Worm (Caenorhabditis elegans) whole organism, L1 larva: ENCODE results near the gene Y43F8B.17.

Source experiments
- C04F5.9 ChIP-seq: sonication (generic microtip); optimal IDR thresholded peaks from 2 replicates; lab custom pipeline; 2016; ENCODE audit warnings: missing genetic modification characterization, missing compliant biosample characterization
- C16A3.4 ChIP-seq: fragments of 150-350 bp; optimal IDR thresholded peaks from 2 replicates; lab custom pipeline; 2014; ENCODE audit warnings: missing biosample characterization, missing genetic modification characterization
- alr-1 ChIP-seq: fragments of 200-800 bp; sonication (Bioruptor generic); optimal IDR thresholded peaks from 2 replicates; lab custom pipeline; 2018; ENCODE audit warnings: borderline replicate concordance, mild to moderate bottlenecking, missing genetic modification characterization, missing compliant biosample characterization
- ceh-90 ChIP-seq: sonication (generic microtip); optimal IDR thresholded peaks from 2 replicates; lab custom pipeline; 2016; ENCODE audit warnings: missing genetic modification characterization, missing compliant biosample characterization
- dpl-1 ChIP-seq, 3 experiments: fragments of 150-350 bp in 2 of 3; sonication (generic microtip) in 1 of 3; optimal IDR thresholded peaks; 2 replicates each; lab custom pipeline; 2014 to 2017; ENCODE audit warnings: missing biosample characterization in 3 of 3, missing genetic modification characterization in 3 of 3, missing genetic modification reagents in 3 of 3
- dsc-1 ChIP-seq: sonication (generic microtip); optimal IDR thresholded peaks from 2 replicates; lab custom pipeline; 2016; ENCODE audit warnings: mild to moderate bottlenecking, missing genetic modification characterization, missing compliant biosample characterization
- efl-1 ChIP-seq, 4 experiments: fragments of 150-350 bp; optimal IDR thresholded peaks in 3 of 4; peaks in 1 of 4; 1 replicate in 1 of 4; 2 replicates in 3 of 4; lab custom pipeline; 2014; ENCODE audit warnings: missing biosample characterization in 2 of 4, missing genetic modification characterization in 2 of 4, missing genetic modification reagents in 2 of 4
- efl-3 ChIP-seq: fragments of 200-800 bp; sonication (Bioruptor generic); optimal IDR thresholded peaks from 2 replicates; lab custom pipeline; 2018; ENCODE audit warnings: mild to moderate bottlenecking, missing genetic modification characterization, missing compliant biosample characterization
- elt-2 ChIP-seq: sonication (generic microtip); optimal IDR thresholded peaks from 2 replicates; lab custom pipeline; 2016; ENCODE audit warnings: missing genetic modification characterization, mild to moderate bottlenecking, inconsistent platforms, missing compliant biosample characterization, missing genetic modification reagents
- elt-3 ChIP-seq, 6 experiments: fragments of 150-350 bp in 1 of 6; sonication (generic microtip); optimal IDR thresholded peaks; 2 replicates each; lab custom pipeline; 2017 to 2018; ENCODE audit warnings: missing biosample characterization in 6 of 6, missing genetic modification characterization in 6 of 6, inconsistent platforms in 1 of 6
- ets-5 ChIP-seq: fragments of 200-800 bp; sonication (Bioruptor generic); IDR thresholded peaks from 2 replicates; pipeline ENCODE4 v1.3.6; 2022; ENCODE audit warnings: missing genetic modification characterization, missing compliant biosample characterization
- fos-1 ChIP-seq: fragments of 150-350 bp; optimal IDR thresholded peaks from 2 replicates; lab custom pipeline; 2014; ENCODE audit warnings: missing biosample characterization, missing genetic modification characterization
- hlh-4 ChIP-seq: sonication (generic microtip); optimal IDR thresholded peaks from 2 replicates; lab custom pipeline; 2016; ENCODE audit warnings: mild to moderate bottlenecking, missing genetic modification characterization, missing compliant biosample characterization
- hpl-2 ChIP-seq: fragments of 150-350 bp; optimal IDR thresholded peaks from 2 replicates; lab custom pipeline; 2014; ENCODE audit warnings: missing biosample characterization, missing genetic modification reagents, missing genetic modification characterization
- jun-1 ChIP-seq: fragments of 150-350 bp; optimal IDR thresholded peaks from 2 replicates; lab custom pipeline; 2014; ENCODE audit warnings: missing biosample characterization, missing genetic modification reagents, missing genetic modification characterization
- lin-13 ChIP-seq: fragments of 150-350 bp; optimal IDR thresholded peaks from 2 replicates; lab custom pipeline; 2014; ENCODE audit warnings: missing biosample characterization, missing genetic modification reagents, missing genetic modification characterization
- lin-35 ChIP-seq, 2 experiments: fragments of 150-350 bp; optimal IDR thresholded peaks; 2 replicates each; lab custom pipeline; 2014; ENCODE audit warnings: missing biosample characterization in 2 of 2, missing genetic modification characterization in 2 of 2, missing genetic modification reagents in 2 of 2
- mdl-1 ChIP-seq, 2 experiments: fragments of 150-350 bp; optimal IDR thresholded peaks; 2 replicates each; lab custom pipeline; 2014 to 2017; ENCODE audit warnings: missing biosample characterization in 2 of 2, missing genetic modification characterization in 2 of 2, inconsistent platforms in 1 of 2
- mep-1 ChIP-seq: fragments of 150-350 bp; optimal IDR thresholded peaks from 2 replicates; lab custom pipeline; 2014; ENCODE audit warnings: missing biosample characterization, missing genetic modification characterization
- nhr-19 ChIP-seq: fragments of 200-800 bp; sonication (Bioruptor generic); conservative IDR thresholded peaks from 2 replicates; pipeline ENCODE4 v1.3.6; 2022; ENCODE audit warnings: missing genetic modification characterization, missing compliant biosample characterization
- nhr-71 ChIP-seq: sonication (generic microtip); optimal IDR thresholded peaks from 2 replicates; lab custom pipeline; 2016; ENCODE audit warnings: mild to moderate bottlenecking, missing genetic modification characterization, moderate library complexity, missing compliant biosample characterization
- nhr-76 ChIP-seq: sonication (generic microtip); optimal IDR thresholded peaks from 2 replicates; lab custom pipeline; 2017; ENCODE audit warnings: missing biosample characterization, missing genetic modification characterization
- nhr-84 ChIP-seq: sonication (generic microtip); optimal IDR thresholded peaks from 2 replicates; lab custom pipeline; 2017; ENCODE audit warnings: missing biosample characterization, missing genetic modification characterization
- nhr-85 ChIP-seq: sonication (generic microtip); peaks from one replicate; lab custom pipeline; 2016; ENCODE audit warnings: missing genetic modification characterization, inconsistent platforms, missing compliant biosample characterization
- pag-3 ChIP-seq: sonication (generic microtip); optimal IDR thresholded peaks from 2 replicates; lab custom pipeline; 2017; ENCODE audit warnings: missing genetic modification characterization, mild to moderate bottlenecking, missing compliant biosample characterization, antibody characterized with exemption, borderline replicate concordance; ENCODE audit not compliant: insufficient read depth
- pax-3 ChIP-seq: fragments of 200-800 bp; sonication (Bioruptor generic); optimal IDR thresholded peaks from 2 replicates; lab custom pipeline; 2018; ENCODE audit warnings: mild to moderate bottlenecking, missing genetic modification characterization, moderate library complexity, missing compliant biosample characterization
- unc-30 ChIP-seq: sonication (generic microtip); optimal IDR thresholded peaks from 2 replicates; lab custom pipeline; 2017; ENCODE audit warnings: missing biosample characterization, missing genetic modification characterization
- ztf-4 ChIP-seq: fragments of 150-350 bp; optimal IDR thresholded peaks from 2 replicates; lab custom pipeline; 2014; ENCODE audit warnings: missing biosample characterization, missing genetic modification characterization

Y43F8B.17 gene

DNA sequence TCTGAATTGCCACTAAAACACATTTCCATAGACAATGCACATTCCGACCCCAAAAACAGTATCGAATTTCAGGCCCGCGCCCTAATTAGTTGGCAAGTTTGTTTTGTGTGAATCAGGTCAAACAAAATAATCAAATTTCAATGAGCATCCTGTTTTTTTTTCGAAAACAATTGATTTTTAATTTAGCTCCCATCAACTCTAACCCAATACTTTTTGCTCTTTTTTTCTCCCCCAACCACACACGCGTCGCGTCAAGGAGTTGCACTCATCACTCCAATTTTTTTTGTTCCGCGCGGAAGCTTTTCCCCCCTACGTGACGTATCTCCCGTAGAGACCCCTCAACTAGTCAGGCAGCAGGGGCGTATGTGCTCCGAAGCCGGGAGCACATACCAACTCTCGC, 16.9 kb downstream of the Y43F8B.17 start:
- TF ChIP-seq efl-3 (GFP tag; lab: Kevin White, UChicago) (no peak), fos-1 (no peak), nhr-84 (tag; lab: Kevin White, UChicago) (no peak), lin-35 (GFP tag; optimal IDR thresholded peaks at IDR 0.05; lab: Kevin White, UChicago) (no peak), C04F5.9 (tag; lab: Kevin White, UChicago) (no peak), C16A3.4 (no peak), ceh-90 (tag; lab: Kevin White, UChicago) (no peak), mdl-1 (tag; optimal IDR thresholded peaks at IDR 0.05; lab: Kevin White, UChicago) (no peak), dsc-1 (tag; lab: Kevin White, UChicago) (no peak), nhr-19 (GFP tag; lab: Robert Waterston, UW) (no peak), hpl-2 (GFP tag; lab: Kevin White, UChicago) (no peak), mep-1 (tag; lab: Kevin White, UChicago) (no peak), nhr-71 (tag; lab: Kevin White, UChicago) (no peak), elt-2 (tag; lab: Kevin White, UChicago) (no peak), nhr-85 (tag; lab: Kevin White, UChicago) (no peak), hlh-4 (tag; lab: Kevin White, UChicago) (no peak), elt-3 (tag; optimal IDR thresholded peaks at IDR 0.05; lab: Kevin White, UChicago) (no peak), nhr-76 (no peak), unc-30 (tag; lab: Kevin White, UChicago) (no peak), pax-3 (tag; lab: Kevin White, UChicago) (no peak)

DNA sequence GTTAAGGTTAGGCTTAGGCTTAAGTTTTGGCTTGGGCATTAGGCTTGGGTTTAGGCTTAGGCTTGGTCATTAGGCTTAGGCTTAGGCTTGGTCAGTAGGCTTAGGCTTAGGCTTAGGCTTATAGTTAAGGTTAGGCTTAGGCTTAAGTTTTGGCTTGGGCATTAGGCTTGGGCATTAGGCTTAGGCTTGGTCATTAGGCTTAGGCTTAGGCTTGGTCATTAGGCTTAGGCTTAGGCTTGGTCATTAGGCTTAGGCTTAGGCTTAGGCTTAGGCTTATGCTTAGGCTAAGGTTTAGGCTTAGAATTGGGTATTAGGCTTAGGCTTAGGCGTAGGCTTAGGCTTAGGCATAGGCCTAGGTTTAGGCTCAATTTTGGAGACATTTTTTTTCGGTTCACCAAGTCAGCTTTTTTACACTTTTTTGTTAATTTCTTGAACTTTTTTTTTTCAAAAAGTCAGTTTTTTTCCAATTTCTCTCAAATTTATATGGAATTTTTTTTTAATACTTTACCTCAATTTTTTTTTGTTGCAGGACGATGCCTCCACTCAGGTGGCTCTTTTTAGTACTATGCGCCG, 18.1 kb downstream of the Y43F8B.17 start, which contains the start of gene Y43F8B.3:
TSS of gene Y43F8B.3 (plus strand) at position 523 of the 573 bp plus-strand sequence.
- TF ChIP-seq lin-13 (GFP tag; lab: Kevin White, UChicago) (no peak), ets-5 (GFP tag; lab: Robert Waterston, UW) (no peak)
- TF ChIP-seq, all 84 proteins: peak for 0

ce11 chrV:19509061-19509460, 24.5 kb downstream of the Y43F8B.17 start:
- no peak for TF ChIP-seq efl-1 (optimal IDR thresholded peaks at IDR 0.05; lab: Kevin White, UChicago)
- TF ChIP-seq efl-1 (GFP tag; optimal IDR thresholded peaks at IDR 0.05 in 1 of 2; lab: Kevin White, UChicago): peak in 1 of 2 experiments; percentile 19
- no peak for TF ChIP-seq alr-1 (tag; lab: Kevin White, UChicago)
- TF ChIP-seq jun-1 (tag; lab: Kevin White, UChicago): no peak

DNA sequence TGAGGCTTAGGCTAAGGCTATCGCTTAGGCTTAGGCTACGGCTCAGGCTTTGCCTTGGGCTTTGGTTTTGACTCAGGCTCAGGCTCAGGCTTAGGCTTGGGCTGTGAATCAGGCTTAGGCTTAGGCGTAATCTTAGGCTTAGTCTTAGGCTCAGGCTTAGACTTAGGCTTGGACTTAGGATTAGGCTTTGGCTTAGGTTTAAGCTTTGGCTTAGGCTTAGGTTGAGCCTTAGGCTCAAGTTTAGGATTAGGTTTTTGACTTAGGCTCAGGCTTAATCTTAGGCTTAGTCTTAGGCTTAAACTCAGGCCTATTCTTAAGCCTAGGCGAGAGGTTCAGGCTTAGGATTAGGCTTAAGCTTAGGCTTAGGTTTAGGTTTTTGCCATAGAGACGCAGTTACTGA, 25.8 kb downstream of the Y43F8B.17 start:
- TF ChIP-seq pag-3 (no peak), ztf-4 (tag; lab: Kevin White, UChicago) (no peak)
- TF ChIP-seq, all 84 proteins: peak for 0

DNA sequence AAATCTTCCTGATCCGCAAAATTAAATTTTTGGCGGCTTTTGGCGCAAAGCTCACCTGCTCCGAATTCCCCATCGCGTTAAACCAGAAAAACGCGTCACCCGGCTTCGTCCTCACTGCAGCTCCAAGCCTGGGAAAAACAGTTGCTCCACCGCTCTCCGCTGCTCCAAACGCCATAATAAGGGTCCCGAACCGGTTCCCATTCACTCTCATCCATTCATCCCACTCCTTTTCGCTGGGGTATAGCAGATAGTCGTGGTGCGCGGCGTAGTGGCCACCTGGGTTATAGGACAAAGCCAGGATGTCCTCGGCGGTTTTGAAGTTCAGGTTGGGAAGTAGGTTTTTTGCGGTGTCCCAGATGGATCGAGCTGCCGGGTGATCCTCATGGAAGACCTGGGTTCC, 26.4 kb downstream of the Y43F8B.17 start:
- TF ChIP-seq nhr-84 (tag; lab: Kevin White, UChicago): no peak
- TF ChIP-seq, all 84 proteins: peak for 0

DNA sequence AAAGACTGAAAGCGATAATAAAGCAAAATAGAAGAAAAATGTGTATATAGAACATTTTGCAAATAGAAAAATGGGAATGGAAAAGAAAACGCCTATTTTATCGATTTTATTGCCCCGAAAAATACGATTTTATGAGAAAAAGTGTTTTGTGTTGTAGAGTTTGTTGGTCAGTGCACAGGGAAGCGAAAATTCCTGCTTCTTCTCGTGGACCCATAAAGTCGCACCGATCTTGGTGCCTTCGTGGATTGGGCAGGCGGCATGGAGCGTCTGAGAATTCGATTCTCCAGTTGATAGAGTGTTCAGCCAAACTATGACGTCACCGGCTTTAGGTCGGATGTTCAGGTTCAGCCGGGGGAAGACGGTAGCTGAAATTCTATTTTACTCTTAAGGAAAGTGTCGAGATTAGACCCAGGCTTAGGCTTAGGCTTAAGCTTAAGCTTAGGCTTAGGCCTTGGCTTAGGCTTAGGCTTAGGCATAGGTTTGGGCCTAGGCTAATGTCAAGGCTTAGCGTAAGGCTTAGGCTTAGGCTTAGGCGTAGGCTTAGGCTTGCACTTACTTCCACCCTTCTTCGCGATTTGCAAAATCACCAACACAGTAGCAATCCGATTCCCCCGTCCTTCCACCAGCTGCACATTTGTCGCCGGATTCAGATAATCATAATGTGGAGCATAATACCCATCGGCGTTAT, 27.9 kb downstream of the Y43F8B.17 start, which contains the start of gene Y43F8B.19:
TSS of gene Y43F8B.19 (minus strand) at position 51 of the 688 bp plus-strand sequence.
- TF ChIP-seq efl-1 (optimal IDR thresholded peaks at IDR 0.05; lab: Kevin White, UChicago): no peak
- TF ChIP-seq efl-1 (GFP tag; optimal IDR thresholded peaks at IDR 0.05 in 1 of 2; lab: Kevin White, UChicago): peak in 1 of 2 experiments; percentile 6
- no peak for TF ChIP-seq dpl-1 (GFP tag; optimal IDR thresholded peaks at IDR 0.05; lab: Kevin White, UChicago)
